4 worm cellular contexts compared by ENCODE assay signal in the genomic region with DNA sequence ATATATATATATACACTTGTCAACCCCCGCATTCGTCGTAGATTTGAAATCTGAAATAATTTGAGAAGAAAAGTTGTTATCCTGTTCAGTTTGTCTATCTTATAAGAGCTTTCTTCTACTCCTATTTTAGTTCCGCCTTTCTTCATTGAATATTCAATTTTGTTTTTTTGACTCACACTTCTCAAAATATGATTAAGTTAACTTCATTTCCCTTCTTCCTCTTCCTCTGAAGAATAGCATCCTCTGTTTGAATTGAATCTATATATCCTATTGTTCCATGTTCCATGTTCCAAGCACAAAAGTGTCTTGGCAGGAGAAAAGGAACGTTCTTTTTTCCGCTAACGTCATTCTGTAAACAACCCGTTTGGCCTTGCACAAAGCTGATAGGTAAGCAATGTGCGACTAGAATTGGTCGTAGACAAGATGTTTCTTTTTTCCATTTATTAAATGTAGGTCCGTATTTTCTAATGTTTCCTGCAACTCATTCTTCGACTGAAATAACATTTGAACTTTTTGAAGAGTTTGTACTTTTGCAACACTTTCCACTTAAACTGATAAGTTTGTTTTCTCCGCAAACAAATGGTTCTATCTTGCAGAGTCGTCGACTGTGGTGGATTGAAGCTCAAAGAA.
TF ChIP-seq lines count a peak whose summit lies in the region.

Gene gap-1 (plus strand): TSS at position 580 of the 630 bp plus-strand sequence.

TF ChIP-seq in whole organism, L1 larva, 84 proteins besides CTCF, POLR2A, EP300 and RAD21:
- TF ChIP-seq aha-1 (tag; optimal IDR thresholded peaks at IDR 0.05; lab: Kevin White, UChicago) = no peak
- no peak for TF ChIP-seq rnt-1 (tag; optimal IDR thresholded peaks at IDR 0.05; lab: Kevin White, UChicago)
- TF ChIP-seq dsc-1 (tag; optimal IDR thresholded peaks at IDR 0.05; lab: Kevin White, UChicago) = no peak
- no peak for TF ChIP-seq efl-1 (optimal IDR thresholded peaks at IDR 0.05; lab: Kevin White, UChicago)
- TF ChIP-seq efl-1 (GFP tag; optimal IDR thresholded peaks at IDR 0.05 in 1 of 2; lab: Kevin White, UChicago) = peak in 1 of 2 experiments; percentile 76
- TF ChIP-seq fkh-10 (GFP tag; optimal IDR thresholded peaks at IDR 0.05; lab: Kevin White, UChicago) = peak; percentile 77
- TF ChIP-seq isw-1 (GFP tag; IDR thresholded peaks at IDR 0.05; lab: Robert Waterston, UW) = no peak
- peak; percentile 25 for TF ChIP-seq lin-14 (GFP tag; optimal IDR thresholded peaks at IDR 0.05; lab: Kevin White, UChicago)
TF ChIP-seq in whole organism, L1 larva: peak in this region for 3.

TF ChIP-seq in whole organism, L2 larva, 48 proteins besides CTCF, POLR2A, EP300 and RAD21:
- TF ChIP-seq sma-9 (GFP tag; optimal IDR thresholded peaks at IDR 0.05; lab: Kevin White, UChicago) (no peak), sma-9 (tag; optimal IDR thresholded peaks at IDR 0.05; lab: Kevin White, UChicago) (no peak), blmp-1 (tag; optimal IDR thresholded peaks at IDR 0.05; lab: Kevin White, UChicago; ENCODE audit: insufficient read depth) (no peak), egl-27 (tag; optimal IDR thresholded peaks at IDR 0.05; lab: Kevin White, UChicago) (peak; percentile 11), dmd-4 (tag; optimal IDR thresholded peaks at IDR 0.05; lab: Kevin White, UChicago) (no peak)
TF ChIP-seq in whole organism, L2 larva: peak in this region for 1.

TF ChIP-seq in whole organism, L3 larva, 47 proteins besides CTCF, POLR2A, EP300 and RAD21:
- TF ChIP-seq fkh-10 (GFP tag; optimal IDR thresholded peaks at IDR 0.05; lab: Kevin White, UChicago) (peak; percentile 77), pha-4 (tag; optimal IDR thresholded peaks at IDR 0.05; lab: Kevin White, UChicago) (peak; percentile 45), hmg-11 (tag; optimal IDR thresholded peaks at IDR 0.05; lab: Kevin White, UChicago) (no peak)

TF ChIP-seq in whole organism, L4 larva, 104 proteins besides CTCF, POLR2A, EP300 and RAD21:
- TF ChIP-seq ces-1 (GFP tag; optimal IDR thresholded peaks at IDR 0.05; lab: Kevin White, UChicago) = peak; percentile 92
- TF ChIP-seq ama-1 (optimal IDR thresholded peaks at IDR 0.05; lab: Kevin White, UChicago) = no peak
- no peak for TF ChIP-seq lin-1 (GFP tag; IDR thresholded peaks at IDR 0.05; lab: Robert Waterston, UW)
- peak; percentile 24 for TF ChIP-seq rbr-2 (tag; optimal IDR thresholded peaks at IDR 0.05; lab: Kevin White, UChicago)
- peak; percentile 38 for TF ChIP-seq ceh-32 (tag; optimal IDR thresholded peaks at IDR 0.05; lab: Kevin White, UChicago; ENCODE audit: poor library complexity)
- no peak for TF ChIP-seq mxl-2 (GFP tag; conservative IDR thresholded peaks at IDR 0.05; lab: Robert Waterston, UW)
- peak in 1 of 2 experiments; percentile 64 for TF ChIP-seq unc-62 (GFP tag; optimal IDR thresholded peaks at IDR 0.05 in 1 of 2; lab: Kevin White, UChicago)
- no peak for TF ChIP-seq unc-62 (tag; optimal IDR thresholded peaks at IDR 0.05; lab: Kevin White, UChicago)
- TF ChIP-seq fkh-10 (GFP tag; optimal IDR thresholded peaks at IDR 0.05; lab: Kevin White, UChicago) = peak; percentile 88
- TF ChIP-seq nhr-11 (tag; optimal IDR thresholded peaks at IDR 0.05; lab: Kevin White, UChicago) = no peak

Comparison
In these comparisons a context has a peak if more than half of its experiments do, and no peak if none do; other contexts are left out.
1. Of the 29 proteins assayed by ChIP-seq in both whole organism, L4 larva and whole organism, L1 larva: peak only in whole organism, L4 larva: ces-1; only in whole organism, L1 larva: none; in both: fkh-10; in neither: 26; mixed calls (peak in some experiments, not most) for 1.